Worm (Caenorhabditis elegans): ENCODE data around the gene F35H8.4.

Gene F35H8.4

ce11 chrII:9586734-9587209 lies 26.9 kb upstream of the F35H8.4 start, which contains the start of gene ugt-58 (continued):
- TF ChIP-seq fkh-8 (tag; optimal IDR thresholded peaks at IDR 0.05) (no peak), nhr-71 (tag; optimal IDR thresholded peaks at IDR 0.05) (peak; percentile 42)

- TF ChIP-seq nhr-84 (tag; optimal IDR thresholded peaks at IDR 0.05) (no peak), nhr-90 (tag; optimal IDR thresholded peaks at IDR 0.05; ENCODE audit: poor library complexity) (no peak), pqm-1 (tag; optimal IDR thresholded peaks at IDR 0.05) (no peak), nhr-76 (tag; optimal IDR thresholded peaks at IDR 0.05) (no peak), snpc-4 (tag; optimal IDR thresholded peaks at IDR 0.05) (no peak), nhr-19 (GFP tag; conservative IDR thresholded peaks at IDR 0.05) (no peak), nhr-71 (tag; optimal IDR thresholded peaks at IDR 0.05) (no peak)
Observed at ce11 chrII:9583461-9583860, 23.6 kb upstream of the F35H8.4 start, which contains the start of gene wee-1.1. wee-1.1 (minus strand) TSS chrII:9583561.

- TF ChIP-seq vab-15 (tag; optimal IDR thresholded peaks at IDR 0.05) (no peak), jun-1 (tag; optimal IDR thresholded peaks at IDR 0.05) (no peak), tbx-2 (tag; optimal IDR thresholded peaks at IDR 0.05) (no peak), elt-2 (tag; optimal IDR thresholded peaks at IDR 0.05) (no peak), mdl-1 (tag; optimal IDR thresholded peaks at IDR 0.05) (no peak), aly-2 (tag; optimal IDR thresholded peaks at IDR 0.05) (no peak), nhr-71 (tag; optimal IDR thresholded peaks at IDR 0.05) (no peak), skn-1 (tag; optimal IDR thresholded peaks at IDR 0.05) (no peak), unc-98 (GFP tag; IDR thresholded peaks at IDR 0.05) (no peak)
Observed at ce11 chrII:9577630-9578029, 17.8 kb upstream of the F35H8.4 start.

- TF ChIP-seq sptf-1 (tag; optimal IDR thresholded peaks at IDR 0.05), result no peak
- peak; percentile 15 for TF ChIP-seq lin-14 (GFP tag; optimal IDR thresholded peaks at IDR 0.05)
- TF ChIP-seq pqm-1 (tag; optimal IDR thresholded peaks at IDR 0.05), result no peak
- no peak for TF ChIP-seq fkh-4 (tag; optimal IDR thresholded peaks at IDR 0.05; ENCODE audit: borderline replicate concordance)
Observed at ce11 chrII:9576707-9577106, 16.9 kb upstream of the F35H8.4 start.

- no peak for TF ChIP-seq efl-1 (optimal IDR thresholded peaks at IDR 0.05)
- peak in 1 of 2 experiments; percentile 61 for TF ChIP-seq efl-1 (GFP tag; optimal IDR thresholded peaks at IDR 0.05 in 1 of 2)
- no peak for TF ChIP-seq nhr-237 (tag; optimal IDR thresholded peaks at IDR 0.05)
- TF ChIP-seq ztf-4 (tag; optimal IDR thresholded peaks at IDR 0.05), result no peak
- no peak for TF ChIP-seq dsc-1 (tag; optimal IDR thresholded peaks at IDR 0.05)
- TF ChIP-seq nhr-20 (tag; optimal IDR thresholded peaks at IDR 0.05), result no peak
- no peak for TF ChIP-seq egl-27 (tag; optimal IDR thresholded peaks at IDR 0.05)
- TF ChIP-seq elt-2 (tag; optimal IDR thresholded peaks at IDR 0.05), result no peak
Observed at ce11 chrII:9575670-9576069, 15.8 kb upstream of the F35H8.4 start, which contains the start of gene exc-7. exc-7 (plus strand) TSS chrII:9575970.

ce11 chrII:9574406-9574805 lies 14.6 kb upstream of the F35H8.4 start:
- TF ChIP-seq nhr-77 (tag; optimal IDR thresholded peaks at IDR 0.05) (no peak), ceh-88 (GFP tag; IDR thresholded peaks at IDR 0.05) (no peak), lin-14 (GFP tag; optimal IDR thresholded peaks at IDR 0.05) (peak; percentile 46), nhr-90 (tag; optimal IDR thresholded peaks at IDR 0.05; ENCODE audit: poor library complexity) (no peak), blmp-1 (tag; optimal IDR thresholded peaks at IDR 0.05) (peak; percentile 10), C04F5.9 (tag; optimal IDR thresholded peaks at IDR 0.05) (no peak), dsc-1 (tag; optimal IDR thresholded peaks at IDR 0.05) (no peak), irx-1 (tag; optimal IDR thresholded peaks at IDR 0.05) (no peak), lir-3 (tag; optimal IDR thresholded peaks at IDR 0.05; ENCODE audit: poor library complexity) (no peak), grh-1 (GFP tag; IDR thresholded peaks at IDR 0.05) (0 out of 2 replicates have a peak, but pooled peaks have one; percentile 28), efl-1 (optimal IDR thresholded peaks at IDR 0.05) (no peak), efl-1 (GFP tag; optimal IDR thresholded peaks at IDR 0.05 in 1 of 2) (peak in 1 of 2 experiments; percentile 65), aha-1 (tag; optimal IDR thresholded peaks at IDR 0.05) (no peak), snu-23 (GFP tag; optimal IDR thresholded peaks at IDR 0.05) (no peak), nhr-11 (tag; optimal IDR thresholded peaks at IDR 0.05) (no peak), fkh-4 (tag; optimal IDR thresholded peaks at IDR 0.05; ENCODE audit: borderline replicate concordance) (no peak), mab-9 (GFP tag; IDR thresholded peaks at IDR 0.05) (no peak), fkh-8 (tag; optimal IDR thresholded peaks at IDR 0.05) (peak; percentile 22)
